Fruit fly (Drosophila melanogaster): ENCODE data around the gene GluRIIC.
"Not testable (repeated sequence)": the region's sequence is repeated elsewhere in the genome, so short reads cannot be mapped to it uniquely, and the experiment has no call there.

GluRIIC gene

dm6 chr2L:897124-897523, 16.8 kb upstream of the GluRIIC start (continued):
- TF ChIP-seq CG7839 (tag; optimal IDR thresholded peaks at IDR 0.05) (peak; percentile 32), danr (GFP tag; IDR thresholded peaks at IDR 0.05) (no peak), zfh2 (GFP tag; optimal IDR thresholded peaks at IDR 0.05) (peak; percentile 16), CG10979 (tag; optimal IDR thresholded peaks at IDR 0.05) (no peak), ap (GFP tag; IDR thresholded peaks at IDR 0.05) (no peak), dmrt11E (tag; optimal IDR thresholded peaks at IDR 0.05) (no peak), CG15601 (tag; optimal IDR thresholded peaks at IDR 0.05) (no peak), p53 (GFP tag; optimal IDR thresholded peaks at IDR 0.05) (no peak), sima (GFP tag; optimal IDR thresholded peaks at IDR 0.05) (no peak), Ets65A (GFP tag) (no peak), CG2678 (tag; optimal IDR thresholded peaks at IDR 0.05) (peak; percentile 41), Xbp1 (GFP tag; optimal IDR thresholded peaks at IDR 0.05) (peak; percentile 3), HmgZ (tag; optimal IDR thresholded peaks at IDR 0.05) (no peak), CG7786 (GFP tag; optimal IDR thresholded peaks at IDR 0.05) (peak; percentile 16), lmd (GFP tag; IDR thresholded peaks at IDR 0.05) (peak; percentile 45), CG30403 (GFP tag; optimal IDR thresholded peaks at IDR 0.05) (peak; percentile 7), prd (optimal IDR thresholded peaks at IDR 0.05) (no peak), prd (GFP tag; IDR thresholded peaks at IDR 0.05) (peak; percentile 58), Atf6 (GFP tag; IDR thresholded peaks at IDR 0.05) (no peak), Rfx (GFP tag; IDR thresholded peaks at IDR 0.05) (peak; percentile 37; the same call in 1 of the 2 replicates), HmgD (GFP tag; optimal IDR thresholded peaks at IDR 0.05) (no peak), NfI (GFP tag; optimal IDR thresholded peaks at IDR 0.05) (peak; percentile 1), CG4328 (GFP tag; optimal IDR thresholded peaks at IDR 0.05) (no peak), CG14014 (GFP tag; IDR thresholded peaks at IDR 0.05) (peak; percentile 42; the same call in 1 of the 2 replicates), CG3281 (GFP tag; optimal IDR thresholded peaks at IDR 0.05) (peak; percentile 16), CG17385 (GFP tag; optimal IDR thresholded peaks at IDR 0.05) (no peak), caup (GFP tag; optimal IDR thresholded peaks at IDR 0.05; ENCODE audit: severe bottlenecking) (peak; percentile 6)

dm6 chr2L:898316-898715, 15.6 kb upstream of the GluRIIC start, which contains the start of gene Lsp1beta:
TSS of gene Lsp1beta (plus strand) at chr2L:898500.
- TF ChIP-seq nerfin-1 (tag; optimal IDR thresholded peaks at IDR 0.05) = no peak
- no peak for TF ChIP-seq Doc2 (GFP tag; IDR thresholded peaks at IDR 0.05)
- no peak for TF ChIP-seq grau (tag; optimal IDR thresholded peaks at IDR 0.05)
- no peak for TF ChIP-seq zf30C (GFP tag; optimal IDR thresholded peaks at IDR 0.05)
- no peak for TF ChIP-seq Chrac-16 (GFP tag; optimal IDR thresholded peaks at IDR 0.05)
- no peak for TF ChIP-seq CkIIα-i1 (GFP tag; IDR thresholded peaks at IDR 0.05)
- TF ChIP-seq Dip2 (GFP tag; IDR thresholded peaks at IDR 0.05) = no peak
- TF ChIP-seq CG14014 (GFP tag; IDR thresholded peaks at IDR 0.05) = no peak

DNA sequence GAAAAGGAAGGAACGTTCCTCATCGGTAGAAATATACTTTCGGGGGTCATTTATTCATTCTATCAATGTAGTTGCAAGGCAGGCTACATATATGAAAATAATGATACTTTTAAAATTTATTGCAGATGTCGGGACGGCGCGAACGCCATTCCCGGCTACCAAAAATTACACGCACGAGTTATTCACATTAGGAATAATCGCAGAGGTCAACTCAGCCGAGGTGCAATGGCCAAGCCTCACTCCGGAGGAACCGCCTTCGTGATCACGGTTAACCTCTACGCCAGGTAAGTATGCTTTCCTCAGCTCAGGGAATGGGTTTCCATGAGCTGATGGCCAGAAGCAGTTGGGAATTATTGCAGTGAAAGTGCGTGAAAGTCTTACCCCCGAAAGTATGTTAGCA, 12.5 kb upstream of the GluRIIC start:
- TF ChIP-seq CG32772 (GFP tag; IDR thresholded peaks at IDR 0.05) = peak; percentile 19; the same call in 1 of the 2 replicates
- peak; percentile 9 for TF ChIP-seq CG16863 (GFP tag; optimal IDR thresholded peaks at IDR 0.05)
- peak; percentile 12 for TF ChIP-seq dm (GFP tag; optimal IDR thresholded peaks at IDR 0.05)
- peak; percentile 36 for TF ChIP-seq fd102C (GFP tag; optimal IDR thresholded peaks at IDR 0.05)
- TF ChIP-seq CG4820 (GFP tag; optimal IDR thresholded peaks at IDR 0.05) = peak; percentile 28
- peak in 1 of 2 experiments; percentile 29 for TF ChIP-seq Hr78 (GFP tag; optimal IDR thresholded peaks at IDR 0.05)
- peak; percentile 11 for TF ChIP-seq ewg (GFP tag; optimal IDR thresholded peaks at IDR 0.05)
- peak; percentile 31 for TF ChIP-seq pum (GFP tag; optimal IDR thresholded peaks at IDR 0.05)
- TF ChIP-seq CG6272 (GFP tag; IDR thresholded peaks at IDR 0.05) = peak; percentile 26; the same call in 1 of the 2 replicates
- TF ChIP-seq CG16813 (GFP tag; IDR thresholded peaks at IDR 0.05; ENCODE audit: partially characterized antibody) = peak; percentile 23; the same call in 1 of the 3 replicates
- TF ChIP-seq CG1647 (GFP tag; optimal IDR thresholded peaks at IDR 0.05) = peak; percentile 34
- TF ChIP-seq CG6254 (GFP tag; optimal IDR thresholded peaks at IDR 0.05) = peak; percentile 18
- peak; percentile 7 for TF ChIP-seq Sox102F (GFP tag; optimal IDR thresholded peaks at IDR 0.05)
- TF ChIP-seq D (optimal IDR thresholded peaks at IDR 0.05) = not testable (repeated sequence)
- peak; percentile 18 for TF ChIP-seq D (GFP tag; optimal IDR thresholded peaks at IDR 0.05)
- TF ChIP-seq knrl (GFP tag; IDR thresholded peaks at IDR 0.05; ENCODE audit: partially characterized antibody) = peak; percentile 64; the same call in 1 of the 3 replicates
- TF ChIP-seq CG2678 (tag; optimal IDR thresholded peaks at IDR 0.05) = peak; percentile 24
- TF ChIP-seq ci (GFP tag; IDR thresholded peaks at IDR 0.05) = peak; percentile 63
